Fruit fly (Drosophila melanogaster): Measurements from ENCODE around the gene Idh3g.

DNA sequence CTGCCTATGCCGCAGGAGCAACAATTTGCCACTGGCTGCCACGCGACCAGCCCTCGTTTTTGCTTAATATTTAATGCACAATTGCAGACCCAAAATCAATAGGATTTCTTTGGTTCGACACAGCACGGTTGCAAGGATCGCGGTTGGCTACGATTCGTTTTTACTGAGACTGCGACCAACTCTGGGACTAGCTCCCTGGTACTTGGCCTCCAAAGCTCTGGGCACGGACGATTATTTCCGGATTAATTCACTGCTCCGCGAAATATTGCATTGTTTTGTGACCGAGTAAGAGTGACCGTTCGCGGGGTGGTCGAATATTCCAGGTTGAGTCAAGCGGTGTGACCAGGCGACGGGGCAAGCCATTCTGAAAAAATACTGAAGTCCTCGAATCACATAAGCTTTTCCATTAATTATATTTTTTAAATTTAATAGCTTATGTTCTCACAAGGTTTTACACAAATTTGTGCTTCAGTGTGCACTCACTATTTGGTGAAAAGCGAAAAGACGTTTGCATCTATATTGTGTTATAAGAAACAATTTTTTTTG, 19.6 kb upstream of the Idh3g start, which contains the start of gene Tnks:
- TF ChIP-seq Sp1 (GFP tag; optimal IDR thresholded peaks at IDR 0.05) (no peak), psq (GFP tag; optimal IDR thresholded peaks at IDR 0.05) (no peak), CG9705 (GFP tag; optimal IDR thresholded peaks at IDR 0.05) (no peak)
